Worm (Caenorhabditis elegans): ENCODE measurements around the gene ugt-4.

DNA sequence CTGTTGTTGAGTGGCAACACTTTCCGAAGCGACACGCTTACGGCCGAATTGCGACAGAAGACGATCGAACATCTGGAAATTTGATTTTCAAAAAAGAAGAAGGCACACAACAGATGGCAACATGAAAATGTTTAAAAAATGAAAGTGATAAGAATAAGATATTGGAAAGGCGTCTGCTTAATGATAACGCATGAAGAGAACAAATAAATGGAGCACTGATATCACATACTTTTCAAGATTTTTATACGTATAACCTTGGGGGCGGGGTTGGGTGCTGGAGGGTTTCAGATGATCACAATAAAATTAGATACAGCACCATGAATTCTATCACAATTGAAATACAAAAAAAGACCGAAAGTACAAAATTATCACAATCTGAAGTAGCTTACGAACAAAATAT, 50.2 kb downstream of the ugt-4 start, which contains the start of gene C15C8.7:
- TF ChIP-seq tbx-2 (tag; optimal IDR thresholded peaks at IDR 0.05) (no peak), tbx-7 (tag; optimal IDR thresholded peaks at IDR 0.05) (no peak), ceh-31 (tag; optimal IDR thresholded peaks at IDR 0.05) (no peak)
